Fruit fly (Drosophila melanogaster): ENCODE data around the gene CG4198.

CG4198 gene

dm6 chrX:5332259-5332862, 19.3 kb downstream of the CG4198 start, which contains the start of gene CanB (continued):
- TF ChIP-seq knrl (GFP tag; IDR thresholded peaks at IDR 0.05; ENCODE audit: partially characterized antibody) (peak; percentile 70), CG17802 (tag; optimal IDR thresholded peaks at IDR 0.05) (no peak), jing (GFP tag; optimal IDR thresholded peaks at IDR 0.05) (no peak), Ets97D (GFP tag; optimal IDR thresholded peaks at IDR 0.05) (peak; percentile 70), Elba2 (GFP tag; optimal IDR thresholded peaks at IDR 0.05) (no peak), CG2712 (tag; optimal IDR thresholded peaks at IDR 0.05) (peak; percentile 6)

DNA sequence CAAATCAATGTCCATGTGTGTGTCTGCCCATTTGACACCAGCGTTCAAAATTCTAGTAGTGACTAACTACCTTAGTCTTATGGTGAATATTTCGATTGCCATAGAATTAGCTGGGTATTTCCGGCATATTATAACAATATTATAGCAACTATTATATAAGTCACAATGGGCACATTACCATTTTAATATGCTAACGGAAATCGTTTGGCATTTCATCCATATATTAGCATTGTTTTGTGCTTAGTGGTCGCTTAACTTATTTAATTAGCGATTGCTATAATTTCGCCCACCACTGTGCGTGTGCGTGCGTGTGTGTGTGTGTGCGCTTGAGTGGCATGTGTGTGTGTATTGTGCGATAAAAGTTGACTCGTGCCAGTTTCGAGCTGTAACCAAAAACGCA, 23.7 kb downstream of the CG4198 start:
- peak; percentile 51 for TF ChIP-seq slbo (GFP tag; IDR thresholded peaks at IDR 0.05)
- TF ChIP-seq org-1 (GFP tag; optimal IDR thresholded peaks at IDR 0.05) = peak; percentile 32
- TF ChIP-seq CG13296 (GFP tag; optimal IDR thresholded peaks at IDR 0.05) = peak; percentile 44
- TF ChIP-seq CG2678 (tag; optimal IDR thresholded peaks at IDR 0.05) = peak; percentile 79
- peak; percentile 41; the same call in 1 of the 2 replicates for TF ChIP-seq lmd (GFP tag; IDR thresholded peaks at IDR 0.05)
- peak; percentile 11 for TF ChIP-seq fd96Cb (tag; optimal IDR thresholded peaks at IDR 0.05)
- peak; percentile 7; the same call in 1 of the 2 replicates for TF ChIP-seq Ada2b (GFP tag; IDR thresholded peaks at IDR 0.05)
- TF ChIP-seq CG1233 (GFP tag; optimal IDR thresholded peaks at IDR 0.05) = peak; percentile 40
- peak; percentile 7 for TF ChIP-seq CG4854 (GFP tag; optimal IDR thresholded peaks at IDR 0.05)
- TF ChIP-seq CG7556 (GFP tag; optimal IDR thresholded peaks at IDR 0.05) = peak; percentile 61
- TF ChIP-seq ind (GFP tag; optimal IDR thresholded peaks at IDR 0.05) = peak; percentile 36
- peak; percentile 36 for TF ChIP-seq CG6854 (GFP tag; optimal IDR thresholded peaks at IDR 0.05)
- TF ChIP-seq jigr1 (GFP tag; IDR thresholded peaks at IDR 0.05) = no peak
- TF ChIP-seq vvl (GFP tag; IDR thresholded peaks at IDR 0.05) = 0 out of 2 replicates have a peak, but pooled peaks have one; percentile 40
- TF ChIP-seq shn (GFP tag; optimal IDR thresholded peaks at IDR 0.05) = no peak
- TF ChIP-seq ase (GFP tag; IDR thresholded peaks at IDR 0.05) = no peak
- TF ChIP-seq CG14860 (GFP tag; IDR thresholded peaks at IDR 0.05; ENCODE audit: partially characterized antibody) = no peak
- TF ChIP-seq Oli (tag; optimal IDR thresholded peaks at IDR 0.05) = peak; percentile 27
- TF ChIP-seq CG3281 (GFP tag; optimal IDR thresholded peaks at IDR 0.05) = peak; percentile 76
- TF ChIP-seq CG13424 (tag; optimal IDR thresholded peaks at IDR 0.05) = peak; percentile 52
- TF ChIP-seq D19A (tag; optimal IDR thresholded peaks at IDR 0.05) = peak; percentile 29
- peak; percentile 19 for TF ChIP-seq CG15011 (GFP tag; optimal IDR thresholded peaks at IDR 0.05)
- peak; percentile 13 for TF ChIP-seq CG6765 (GFP tag; optimal IDR thresholded peaks at IDR 0.05)
- TF ChIP-seq CG13894 (tag; optimal IDR thresholded peaks at IDR 0.05) = peak; percentile 7
- peak; percentile 32 for TF ChIP-seq tap (tag; optimal IDR thresholded peaks at IDR 0.05)
- peak; percentile 70 for TF ChIP-seq lab (GFP tag; optimal IDR thresholded peaks at IDR 0.05)
- no peak for TF ChIP-seq Chrac-16 (GFP tag; optimal IDR thresholded peaks at IDR 0.05)
- TF ChIP-seq CG18011 (GFP tag; optimal IDR thresholded peaks at IDR 0.05) = no peak
- TF ChIP-seq CoRest (tag; optimal IDR thresholded peaks at IDR 0.05) = peak; percentile 49
- peak; percentile 19 for TF ChIP-seq CG18262 (tag; optimal IDR thresholded peaks at IDR 0.05)
- no peak for TF ChIP-seq Fer2 (tag; optimal IDR thresholded peaks at IDR 0.05)
- TF ChIP-seq bcd (GFP tag; optimal IDR thresholded peaks at IDR 0.05) = peak; percentile 31
- TF ChIP-seq CG18599 (GFP tag; optimal IDR thresholded peaks at IDR 0.05) = peak; percentile 76
- peak; percentile 37 for TF ChIP-seq ATbp (GFP tag; optimal IDR thresholded peaks at IDR 0.05)
- peak; percentile 20 for TF ChIP-seq cg (GFP tag; optimal IDR thresholded peaks at IDR 0.05)
- no peak for TF ChIP-seq Lim3 (GFP tag; IDR thresholded peaks at IDR 0.05)
- TF ChIP-seq Sox102F (GFP tag; optimal IDR thresholded peaks at IDR 0.05) = peak; percentile 63
- TF ChIP-seq Hr51 (GFP tag; optimal IDR thresholded peaks at IDR 0.05) = peak in 1 of 2 experiments; percentile 64
- peak; percentile 47; the same call in 2 of the 3 replicates for TF ChIP-seq row (GFP tag; IDR thresholded peaks at IDR 0.05)
- TF ChIP-seq CG18619 (GFP tag; optimal IDR thresholded peaks at IDR 0.05) = peak; percentile 26
- peak; percentile 54 for TF ChIP-seq caup (GFP tag; optimal IDR thresholded peaks at IDR 0.05; ENCODE audit: severe bottlenecking)
